Fruit fly (Drosophila melanogaster) whole organism, embryonic: Measurements from ENCODE around the gene CG13896.

Source experiments
- CG10543 ChIP-seq: fragments of 200-800 bp; sonication (Bioruptor generic); optimal IDR thresholded peaks from 3 replicates; lab custom pipeline; 2017; ENCODE audit warnings: missing biosample characterization, mild to moderate bottlenecking, missing genetic modification characterization, moderate library complexity
- CG10959 ChIP-seq: fragments of 200-800 bp; sonication (Bioruptor generic); IDR thresholded peaks from 2 replicates; pipeline ENCODE4 v1.3.6; 2022; ENCODE audit warnings: missing biosample characterization, missing genetic modification characterization
- CG10979 ChIP-seq: fragments of 200-800 bp; sonication (Bioruptor generic); optimal IDR thresholded peaks from 2 replicates; lab custom pipeline; 2018; ENCODE audit warnings: missing biosample characterization, mild to moderate bottlenecking, missing genetic modification characterization, moderate library complexity
- CG11695 ChIP-seq: fragments of 200-800 bp; sonication (Bioruptor generic); IDR thresholded peaks from 3 replicates; pipeline ENCODE4 v1.3.6; 2022; ENCODE audit warnings: missing biosample characterization, missing genetic modification characterization
- CG13894 ChIP-seq: fragments of 200-800 bp; sonication (Bioruptor generic); optimal IDR thresholded peaks from 3 replicates; lab custom pipeline; 2018; ENCODE audit warnings: missing biosample characterization, mild to moderate bottlenecking, missing genetic modification characterization, moderate library complexity
- CG14710 ChIP-seq: fragments of 200-800 bp; sonication (Bioruptor generic); optimal IDR thresholded peaks from 3 replicates; lab custom pipeline; 2019; ENCODE audit warnings: missing biosample characterization, mild to moderate bottlenecking, missing genetic modification characterization, moderate library complexity
- CG1603 ChIP-seq: fragments of 200-800 bp; sonication (Bioruptor generic); optimal IDR thresholded peaks from 2 replicates; lab custom pipeline; 2019; ENCODE audit warnings: missing biosample characterization, mild to moderate bottlenecking, missing genetic modification characterization, moderate library complexity
- CG17829 ChIP-seq: fragments of 200-800 bp; optimal IDR thresholded peaks from 2 replicates; lab custom pipeline; 2019; ENCODE audit warnings: missing biosample characterization, mild to moderate bottlenecking, missing genetic modification characterization, moderate library complexity
- CG18262 ChIP-seq: fragments of 200-800 bp; optimal IDR thresholded peaks from 3 replicates; lab custom pipeline; 2019; ENCODE audit warnings: missing biosample characterization, mild to moderate bottlenecking, missing genetic modification characterization, moderate library complexity
- CG18599 ChIP-seq: fragments of 200-800 bp; sonication (Bioruptor generic); optimal IDR thresholded peaks from 3 replicates; lab custom pipeline; 2017; ENCODE audit warnings: missing biosample characterization, missing genetic modification characterization, mild to moderate bottlenecking, moderate library complexity, missing genetic modification reagents
- CG2712 ChIP-seq: fragments of 200-800 bp; optimal IDR thresholded peaks from 3 replicates; lab custom pipeline; 2019; ENCODE audit warnings: missing biosample characterization, mild to moderate bottlenecking, missing genetic modification characterization, moderate library complexity
- CG31441 ChIP-seq: fragments of 200-800 bp; sonication (Bioruptor generic); IDR thresholded peaks from 2 replicates; pipeline ENCODE4 v1.3.6; 2022; ENCODE audit warnings: missing biosample characterization, missing genetic modification characterization
- CG4424 ChIP-seq: fragments of 200-800 bp; sonication (Bioruptor generic); optimal IDR thresholded peaks from 3 replicates; lab custom pipeline; 2016; ENCODE audit warnings: missing biosample characterization, missing genetic modification characterization
- CG7556 ChIP-seq: fragments of 200-800 bp; sonication (Bioruptor generic); optimal IDR thresholded peaks from 2 replicates; lab custom pipeline; 2017; ENCODE audit warnings: missing biosample characterization, mild to moderate bottlenecking, missing genetic modification characterization
- CG7745 ChIP-seq: fragments of 200-800 bp; sonication (Bioruptor generic); optimal IDR thresholded peaks from 2 replicates; lab custom pipeline; 2018; ENCODE audit warnings: missing biosample characterization, mild to moderate bottlenecking, missing genetic modification characterization, moderate library complexity
- CG7839 ChIP-seq: fragments of 200-800 bp; sonication (Bioruptor generic); optimal IDR thresholded peaks from 3 replicates; lab custom pipeline; 2018; ENCODE audit warnings: missing biosample characterization, mild to moderate bottlenecking, missing genetic modification characterization, moderate library complexity
- CG8924 ChIP-seq: fragments of 200-800 bp; optimal IDR thresholded peaks from 3 replicates; lab custom pipeline; 2019; ENCODE audit warnings: missing biosample characterization, mild to moderate bottlenecking, missing genetic modification characterization, moderate library complexity
- Chrac-16 ChIP-seq: fragments of 200-800 bp; sonication (Bioruptor generic); optimal IDR thresholded peaks from 3 replicates; lab custom pipeline; 2016; ENCODE audit warnings: missing biosample characterization, missing genetic modification characterization
- Deaf1 ChIP-seq: fragments of 200-800 bp; optimal IDR thresholded peaks from 3 replicates; lab custom pipeline; 2019; ENCODE audit warnings: missing biosample characterization, mild to moderate bottlenecking, missing genetic modification characterization, moderate library complexity
- Dref ChIP-seq: fragments of 200-800 bp; sonication (Bioruptor generic); IDR thresholded peaks from 2 replicates; pipeline ENCODE4 v1.3.6; 2022; ENCODE audit warnings: missing biosample characterization, missing genetic modification characterization
- Ets65A ChIP-seq: fragments of 200-800 bp; sonication (Bioruptor generic); peaks from one replicate; lab custom pipeline; 2016; ENCODE audit warnings: missing biosample characterization, missing genetic modification characterization
- Fer1 ChIP-seq: fragments of 200-800 bp; sonication (Bioruptor generic); optimal IDR thresholded peaks from 2 replicates; lab custom pipeline; 2017; ENCODE audit warnings: missing biosample characterization, mild to moderate bottlenecking, missing genetic modification characterization
- HLH4C ChIP-seq: fragments of 200-800 bp; sonication (Bioruptor generic); IDR thresholded peaks from 3 replicates; pipeline ENCODE4 v1.3.6; 2022; ENCODE audit warnings: missing biosample characterization, missing genetic modification characterization; ENCODE audit not compliant: partially characterized antibody
- Mad ChIP-seq: fragments of 200-800 bp; sonication (Bioruptor generic); optimal IDR thresholded peaks from 2 replicates; lab custom pipeline; 2016; ENCODE audit warnings: missing biosample characterization, missing genetic modification characterization
- Ptx1 ChIP-seq: fragments of 200-800 bp; sonication (Bioruptor generic); IDR thresholded peaks from 2 replicates; pipeline ENCODE4 v1.3.6; 2022; ENCODE audit warnings: missing biosample characterization, missing genetic modification characterization
- Ravus ChIP-seq: fragments of 200-800 bp; sonication (Bioruptor generic); IDR thresholded peaks from 2 replicates; pipeline ENCODE4 v1.3.6; 2022; ENCODE audit warnings: missing biosample characterization, missing genetic modification characterization
- Rfx ChIP-seq: fragments of 200-800 bp; sonication (Bioruptor generic); IDR thresholded peaks from 2 replicates; pipeline ENCODE4 v1.3.6; 2022; ENCODE audit warnings: missing biosample characterization, missing genetic modification characterization
- Sox102F ChIP-seq: fragments of 200-800 bp; sonication (Bioruptor generic); optimal IDR thresholded peaks from 2 replicates; lab custom pipeline; 2018; ENCODE audit warnings: missing biosample characterization, mild to moderate bottlenecking, missing genetic modification characterization, moderate library complexity
- Vsx1 ChIP-seq: fragments of 200-800 bp; sonication (Bioruptor generic); optimal IDR thresholded peaks from 2 replicates; lab custom pipeline; 2017; ENCODE audit warnings: missing biosample characterization, mild to moderate bottlenecking, missing genetic modification characterization, missing genetic modification reagents
- Xrp1 ChIP-seq: fragments of 200-800 bp; sonication (Bioruptor generic); IDR thresholded peaks from 2 replicates; pipeline ENCODE4 v1.3.6; 2022; ENCODE audit warnings: missing biosample characterization, missing genetic modification characterization
- disco-r ChIP-seq: fragments of 200-800 bp; sonication (Bioruptor generic); optimal IDR thresholded peaks from 2 replicates; lab custom pipeline; 2016; ENCODE audit warnings: missing biosample characterization, missing genetic modification characterization
- esg ChIP-seq: fragments of 200-800 bp; sonication (Bioruptor generic); conservative IDR thresholded peaks from 2 replicates; pipeline ENCODE4 v1.3.6; 2022; ENCODE audit warnings: missing biosample characterization, missing genetic modification characterization
- eyg ChIP-seq: fragments of 200-800 bp; sonication (Bioruptor generic); optimal IDR thresholded peaks from 3 replicates; lab custom pipeline; 2016; ENCODE audit warnings: missing biosample characterization, missing genetic modification characterization
- grau ChIP-seq: fragments of 200-800 bp; optimal IDR thresholded peaks from 3 replicates; lab custom pipeline; 2019; ENCODE audit warnings: missing biosample characterization, mild to moderate bottlenecking, missing genetic modification characterization, moderate library complexity
- ind ChIP-seq: fragments of 200-800 bp; sonication (Bioruptor generic); optimal IDR thresholded peaks from 3 replicates; lab custom pipeline; 2016; ENCODE audit warnings: missing biosample characterization, missing genetic modification characterization
- inv ChIP-seq: fragments of 200-800 bp; sonication (Bioruptor generic); IDR thresholded peaks from 2 replicates; pipeline ENCODE4 v1.3.6; 2022; ENCODE audit warnings: missing biosample characterization, missing genetic modification characterization; ENCODE audit not compliant: partially characterized antibody
- nmo ChIP-seq: fragments of 200-800 bp; sonication (Bioruptor generic); optimal IDR thresholded peaks from 2 replicates; lab custom pipeline; 2018; ENCODE audit warnings: missing biosample characterization, mild to moderate bottlenecking, missing genetic modification characterization, moderate library complexity
- otp ChIP-seq: fragments of 200-800 bp; sonication (Bioruptor generic); IDR thresholded peaks from 3 replicates; pipeline ENCODE4, ENCODE4 v1.3.6; 2022; ENCODE audit warnings: missing biosample characterization, missing genetic modification characterization
- row ChIP-seq: fragments of 200-800 bp; sonication (Bioruptor generic); IDR thresholded peaks from 3 replicates; pipeline ENCODE4 v1.3.6; 2022; ENCODE audit warnings: missing biosample characterization, missing genetic modification characterization
- run ChIP-seq: fragments of 200-800 bp; sonication (Bioruptor generic); optimal IDR thresholded peaks from 3 replicates; lab custom pipeline; 2018; ENCODE audit warnings: missing biosample characterization, mild to moderate bottlenecking, missing genetic modification characterization
- sc ChIP-seq, 3 experiments: fragments of >200 bp in 2 of 3; fragments of 200-800 bp in 1 of 3; sonication (Bioruptor generic) in 1 of 3; optimal IDR thresholded peaks; 2 replicates in 2 of 3; 3 replicates in 1 of 3; lab custom pipeline; 2017; ENCODE audit warnings: mild to moderate bottlenecking in 1 of 3, missing biosample characterization in 1 of 3, missing genetic modification characterization in 1 of 3, missing genetic modification reagents in 1 of 3
- sens-2 ChIP-seq: fragments of 200-800 bp; sonication (Bioruptor generic); IDR thresholded peaks from 2 replicates; pipeline ENCODE4 v1.3.6; 2022; ENCODE audit warnings: missing biosample characterization, missing genetic modification characterization
- sisA ChIP-seq: fragments of 200-800 bp; sonication (Bioruptor generic); IDR thresholded peaks from 2 replicates; pipeline ENCODE4 v1.3.6; 2022; ENCODE audit warnings: missing biosample characterization, missing genetic modification characterization
- tin ChIP-seq: fragments of 200-800 bp; sonication (Bioruptor generic); optimal IDR thresholded peaks from 3 replicates; lab custom pipeline; 2016; ENCODE audit warnings: missing biosample characterization, missing genetic modification characterization
- unpg ChIP-seq: fragments of 200-800 bp; sonication (Bioruptor generic); optimal IDR thresholded peaks from 3 replicates; lab custom pipeline; 2018; ENCODE audit warnings: missing biosample characterization, mild to moderate bottlenecking, missing genetic modification characterization, moderate library complexity
- vvl ChIP-seq: fragments of 200-800 bp; sonication (Bioruptor generic); IDR thresholded peaks from 2 replicates; pipeline ENCODE4 v1.3.6; 2022; ENCODE audit warnings: missing biosample characterization, missing genetic modification characterization
- wor ChIP-seq: fragments of 200-800 bp; sonication (Bioruptor generic); IDR thresholded peaks from 2 replicates; pipeline ENCODE4 v1.3.6; 2022; ENCODE audit warnings: missing biosample characterization, missing genetic modification characterization

Gene CG13896

dm6 chr3L:704661-705543 lies 6.7 kb downstream of the CG13896 start (continued):
- TF ChIP-seq CG7839 (tag; lab: Kevin White, UChicago): peak; percentile 34
- TF ChIP-seq Sox102F (GFP tag; lab: Kevin White, UChicago): peak; percentile 56
- TF ChIP-seq CG10979 (tag; lab: Kevin White, UChicago): peak; percentile 23
- TF ChIP-seq Ptx1 (GFP tag; lab: Robert Waterston, UW): peak; percentile 60
- TF ChIP-seq grau (tag; lab: Kevin White, UChicago): peak; percentile 10
- TF ChIP-seq CG11695 (GFP tag; lab: Robert Waterston, UW): 0 out of 3 replicates have a peak, but pooled peaks have one; percentile 11
- TF ChIP-seq CG7556 (GFP tag; lab: Kevin White, UChicago): peak; percentile 11
- TF ChIP-seq Ets65A (GFP tag; lab: Kevin White, UChicago): peak; percentile 74
- peak; percentile 6 for TF ChIP-seq nmo (GFP tag; lab: Kevin White, UChicago)
- TF ChIP-seq CG17829: peak; percentile 20
- TF ChIP-seq CG18599: peak; percentile 63
- no peak for TF ChIP-seq HLH4C
- TF ChIP-seq eyg (GFP tag; lab: Kevin White, UChicago): no peak
- peak; percentile 99 for TF ChIP-seq CG13894 (tag; lab: Kevin White, UChicago)
- TF ChIP-seq Xrp1 (GFP tag; lab: Robert Waterston, UW): peak; percentile 62
- TF ChIP-seq CG18262 (tag; lab: Kevin White, UChicago): peak; percentile 5
- no peak for TF ChIP-seq Vsx1 (GFP tag; lab: Kevin White, UChicago)
- peak; percentile 38 for TF ChIP-seq CG1603 (tag; lab: Kevin White, UChicago)
- TF ChIP-seq ind (GFP tag; lab: Kevin White, UChicago): peak; percentile 13
- TF ChIP-seq CG8924 (tag; lab: Kevin White, UChicago): peak; percentile 15
- TF ChIP-seq CG4424 (GFP tag; lab: Kevin White, UChicago): peak; percentile 15
- TF ChIP-seq CG10543 (GFP tag; lab: Kevin White, UChicago): no peak
- peak; percentile 36 for TF ChIP-seq unpg (GFP tag; lab: Kevin White, UChicago)
- TF ChIP-seq tin (GFP tag; lab: Kevin White, UChicago): peak; percentile 15
- peak; percentile 64; the same call in 1 of the 2 replicates for TF ChIP-seq vvl
- no peak for TF ChIP-seq disco-r (GFP tag; lab: Kevin White, UChicago)
- TF ChIP-seq wor (GFP tag; lab: Robert Waterston, UW): 0 out of 2 replicates have a peak, but pooled peaks have one; percentile 22
- peak; percentile 59; the same call in 1 of the 2 replicates for TF ChIP-seq Rfx
- peak; percentile 59; the same call in 1 of the 3 replicates for TF ChIP-seq otp (GFP tag; lab: Robert Waterston, UW)
- TF ChIP-seq esg (GFP tag; lab: Robert Waterston, UW): 0 out of 2 replicates have a peak, but pooled peaks have one; percentile 43
- peak; percentile 51; the same call in 2 of the 3 replicates for TF ChIP-seq row (GFP tag; lab: Robert Waterston, UW)
- peak; percentile 45 for TF ChIP-seq sisA
- peak; percentile 3 for TF ChIP-seq Fer1 (GFP tag; lab: Kevin White, UChicago)
- TF ChIP-seq CG14710 (tag; lab: Kevin White, UChicago): peak; percentile 15

DNA sequence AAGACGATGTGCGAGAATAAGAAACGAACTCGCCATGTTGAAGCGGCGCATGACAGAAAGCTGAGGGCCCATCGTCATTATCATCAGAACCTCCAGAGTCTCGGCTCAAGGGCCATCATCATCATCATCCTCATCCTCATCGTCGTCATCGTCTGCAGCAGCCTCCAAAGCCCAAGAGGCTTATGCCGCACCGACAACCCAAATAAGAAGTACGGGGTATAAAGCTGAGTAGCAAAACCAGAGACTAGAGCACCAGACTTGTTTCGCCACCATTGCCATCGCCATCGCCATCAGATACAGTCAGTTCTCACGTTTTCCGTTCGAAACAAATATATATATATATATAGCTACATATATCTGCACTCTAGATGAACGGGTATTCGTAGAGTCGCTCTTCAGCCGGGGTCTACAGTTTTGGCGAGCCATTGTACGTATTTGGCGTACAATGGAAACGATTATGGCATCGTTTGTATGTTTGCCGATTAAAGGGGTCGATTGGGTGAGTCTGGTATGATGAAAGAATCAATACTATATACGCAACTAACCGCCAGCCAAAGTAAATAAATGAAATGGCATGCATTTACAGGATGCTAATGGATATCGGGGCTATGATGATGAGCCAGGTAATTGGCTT lies 8.4 kb downstream of the CG13896 start:
- TF ChIP-seq CG31441: no peak
- TF ChIP-seq sc (optimal IDR thresholded peaks at IDR 0.05; lab: Kevin White, UChicago): no peak
- no peak for TF ChIP-seq sc (GFP tag; optimal IDR thresholded peaks at IDR 0.05; lab: Kevin White, UChicago)
- TF ChIP-seq row (GFP tag; lab: Robert Waterston, UW): 0 out of 3 replicates have a peak, but pooled peaks have one; percentile 1
- TF ChIP-seq CG2712 (tag; lab: Kevin White, UChicago): no peak
- no peak for TF ChIP-seq inv (GFP tag; lab: Robert Waterston, UW)
- peak; percentile 23 for TF ChIP-seq Deaf1 (tag; lab: Kevin White, UChicago)
- TF ChIP-seq Dref: no peak
- no peak for TF ChIP-seq Mad
- TF ChIP-seq CG13894 (tag; lab: Kevin White, UChicago): peak; percentile 100
- TF ChIP-seq Chrac-16 (GFP tag; lab: Kevin White, UChicago): no peak
- no peak for TF ChIP-seq sens-2 (GFP tag; lab: Robert Waterston, UW)
- TF ChIP-seq Ravus (GFP tag; lab: Robert Waterston, UW): no peak
- TF ChIP-seq CG10959 (GFP tag; lab: Robert Waterston, UW): no peak
- no peak for TF ChIP-seq run (tag; lab: Kevin White, UChicago)
- TF ChIP-seq CG7745: no peak
